Fruit fly (Drosophila melanogaster): ENCODE results near the gene Pp1-87B.

The Pp1-87B gene

dm6 chr3R:12379249-12379648 lies 46.5 kb downstream of the Pp1-87B start:
- no peak for TF ChIP-seq CG8478 (optimal IDR thresholded peaks at IDR 0.05)

DNA sequence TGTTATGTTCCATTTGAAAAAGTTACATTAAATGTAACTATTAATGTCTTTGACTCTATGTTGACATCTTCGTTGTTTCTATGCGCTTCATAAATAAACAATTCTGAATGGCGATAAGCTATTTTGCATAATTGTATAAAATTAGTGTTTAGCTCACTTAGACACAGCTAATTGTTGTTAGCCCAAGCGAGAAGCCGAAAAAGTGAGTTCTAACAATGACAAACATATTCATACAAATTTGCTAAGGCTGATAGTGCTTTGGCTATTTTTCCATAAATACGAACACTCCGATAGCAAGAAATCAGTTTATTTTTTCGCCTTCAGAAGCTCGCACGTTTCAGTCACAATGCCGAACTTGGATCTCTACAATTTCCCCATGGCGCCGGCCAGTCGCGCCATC lies 47.5 kb downstream of the Pp1-87B start, which contains the start of gene GstD7:
TSS of gene GstD7 (plus strand) at position 301 of the 400 bp plus-strand sequence.
- TF ChIP-seq CG8478 (optimal IDR thresholded peaks at IDR 0.05) (no peak), Dll (optimal IDR thresholded peaks at IDR 0.05) (no peak), usp (GFP tag; optimal IDR thresholded peaks at IDR 0.05) (no peak), EcR (GFP tag; optimal IDR thresholded peaks at IDR 0.05) (no peak), psq (optimal IDR thresholded peaks at IDR 0.05) (no peak), pan (optimal IDR thresholded peaks at IDR 0.05) (no peak)

DNA sequence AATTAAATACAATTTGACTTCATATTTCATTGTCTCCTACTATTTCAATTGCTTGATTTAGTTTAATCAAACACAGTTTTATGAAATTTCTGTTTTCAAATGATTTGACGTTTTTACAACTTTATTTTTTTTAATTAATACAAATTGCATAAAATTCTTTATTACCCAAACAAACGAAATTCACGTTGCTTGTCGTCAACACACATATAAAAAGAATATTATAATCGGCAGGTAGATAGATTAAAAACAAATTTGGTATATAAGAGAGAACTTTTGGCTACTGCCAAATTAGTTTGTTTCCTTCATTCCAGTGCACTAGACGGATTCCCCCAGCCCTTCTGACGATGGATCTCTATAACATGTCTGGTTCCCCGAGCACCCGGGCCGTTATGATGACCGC lies 48.9 kb downstream of the Pp1-87B start, which contains the start of gene GstD6:
TSS of gene GstD6 (plus strand) at position 301 of the 400 bp plus-strand sequence.
- no peak for TF ChIP-seq usp (GFP tag; optimal IDR thresholded peaks at IDR 0.05)
- no peak for TF ChIP-seq pan (optimal IDR thresholded peaks at IDR 0.05)
- no peak for TF ChIP-seq EcR (GFP tag; optimal IDR thresholded peaks at IDR 0.05)
- no peak for TF ChIP-seq CG8478 (optimal IDR thresholded peaks at IDR 0.05)
- no peak for TF ChIP-seq psq (optimal IDR thresholded peaks at IDR 0.05)
- TF ChIP-seq Dll (optimal IDR thresholded peaks at IDR 0.05): no peak

DNA sequence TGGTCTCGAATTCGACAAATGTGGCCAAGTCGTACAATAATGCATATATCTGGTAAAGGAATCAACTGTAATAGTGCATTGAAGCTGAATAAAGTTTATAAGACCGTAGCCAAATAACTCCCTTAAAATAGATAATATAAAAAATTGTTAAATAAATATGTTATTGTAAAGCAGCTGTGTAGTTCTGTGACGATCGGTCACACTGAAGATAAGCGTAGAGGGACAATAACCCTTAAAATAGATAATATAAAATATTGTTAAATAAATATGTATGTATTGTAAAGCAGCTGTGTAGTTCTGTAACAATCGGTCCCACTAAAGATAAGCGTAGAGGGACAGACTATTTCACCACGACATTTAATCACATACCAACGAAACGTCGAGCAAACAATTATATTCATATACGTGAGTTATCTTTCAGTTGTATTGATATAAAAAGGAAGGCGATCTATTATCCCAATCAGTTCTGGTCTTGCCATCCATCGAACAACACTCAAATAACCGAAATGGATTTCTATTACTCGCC lies 50.4 kb downstream of the Pp1-87B start, which contains the start of gene GstD5:
TSS of gene GstD5 (plus strand) at position 476 of the 526 bp plus-strand sequence.
- TF ChIP-seq CG8478 (optimal IDR thresholded peaks at IDR 0.05) (no peak), EcR (GFP tag; optimal IDR thresholded peaks at IDR 0.05) (no peak), psq (optimal IDR thresholded peaks at IDR 0.05) (no peak), pan (optimal IDR thresholded peaks at IDR 0.05) (no peak), usp (GFP tag; optimal IDR thresholded peaks at IDR 0.05) (no peak), Dll (optimal IDR thresholded peaks at IDR 0.05) (no peak)

- TF ChIP-seq pan (optimal IDR thresholded peaks at IDR 0.05) (no peak), usp (GFP tag; optimal IDR thresholded peaks at IDR 0.05) (no peak), psq (optimal IDR thresholded peaks at IDR 0.05) (no peak), CG8478 (optimal IDR thresholded peaks at IDR 0.05) (no peak), EcR (GFP tag; optimal IDR thresholded peaks at IDR 0.05) (no peak)
Measured at dm6 chr3R:12373800-12374199, 51.9 kb downstream of the Pp1-87B start, which contains the start of gene GstD4. Gene GstD4, plus strand, starts transcription at chr3R:12374100.

All from whole organism.